Fruit fly (Drosophila melanogaster) whole organism, embryonic: ENCODE measurements around the gene Vps39.

ENCODE experiments used
- ATbp ChIP-seq: fragments of 200-800 bp; sonication (Bioruptor generic); optimal IDR thresholded peaks from 2 replicates; lab custom pipeline; 2017; ENCODE audit warnings: missing biosample characterization, mild to moderate bottlenecking, missing genetic modification characterization, missing genetic modification reagents
- Abd-B ChIP-seq: fragments of 200-800 bp; sonication (Bioruptor generic); optimal IDR thresholded peaks from 2 replicates; lab custom pipeline; 2018; ENCODE audit warnings: missing biosample characterization, mild to moderate bottlenecking, missing genetic modification characterization, moderate library complexity
- Awh ChIP-seq: fragments of 200-800 bp; sonication (Bioruptor generic); IDR thresholded peaks from 2 replicates; pipeline ENCODE4, ENCODE4 v1.3.6; 2022; ENCODE audit warnings: missing biosample characterization, missing genetic modification characterization
- C15 ChIP-seq: fragments of 200-800 bp; sonication (Bioruptor generic); IDR thresholded peaks from 3 replicates; pipeline ENCODE4 v1.3.6; 2022; ENCODE audit warnings: missing biosample characterization, missing genetic modification characterization
- CG10462 ChIP-seq: fragments of 200-800 bp; sonication (Bioruptor generic); optimal IDR thresholded peaks from 2 replicates; lab custom pipeline; 2016; ENCODE audit warnings: missing biosample characterization, missing genetic modification characterization
- CG11398 ChIP-seq: fragments of 200-800 bp; sonication (Bioruptor generic); optimal IDR thresholded peaks from 2 replicates; lab custom pipeline; 2016; ENCODE audit warnings: missing biosample characterization, missing genetic modification characterization
- CG12236 ChIP-seq: fragments of 200-800 bp; sonication (Bioruptor generic); optimal IDR thresholded peaks from 2 replicates; lab custom pipeline; 2016; ENCODE audit warnings: missing biosample characterization, missing genetic modification characterization
- CG12299 ChIP-seq: fragments of 200-800 bp; sonication (Bioruptor generic); optimal IDR thresholded peaks from 2 replicates; lab custom pipeline; 2018; ENCODE audit warnings: missing biosample characterization, mild to moderate bottlenecking, missing genetic modification characterization
- CG13296 ChIP-seq: fragments of 200-800 bp; sonication (Bioruptor generic); optimal IDR thresholded peaks from 3 replicates; lab custom pipeline; 2018; ENCODE audit warnings: missing biosample characterization, mild to moderate bottlenecking, missing genetic modification characterization
- CG13894 ChIP-seq: fragments of 200-800 bp; sonication (Bioruptor generic); optimal IDR thresholded peaks from 3 replicates; lab custom pipeline; 2018; ENCODE audit warnings: missing biosample characterization, mild to moderate bottlenecking, missing genetic modification characterization, moderate library complexity
- CG15011 ChIP-seq: fragments of 200-800 bp; sonication (Bioruptor generic); optimal IDR thresholded peaks from 3 replicates; lab custom pipeline; 2018; ENCODE audit warnings: missing biosample characterization, mild to moderate bottlenecking, missing genetic modification characterization
- CG1529 ChIP-seq: fragments of 200-800 bp; sonication (Bioruptor generic); optimal IDR thresholded peaks from 3 replicates; lab custom pipeline; 2018; ENCODE audit warnings: missing biosample characterization, missing genetic modification characterization
- CG15601 ChIP-seq: fragments of 200-800 bp; sonication (Bioruptor generic); optimal IDR thresholded peaks from 3 replicates; lab custom pipeline; 2019; ENCODE audit warnings: missing biosample characterization, mild to moderate bottlenecking, missing genetic modification characterization, moderate library complexity
- CG16815 ChIP-seq: fragments of 200-800 bp; sonication (Bioruptor generic); optimal IDR thresholded peaks from 3 replicates; lab custom pipeline; 2017; ENCODE audit warnings: missing biosample characterization, mild to moderate bottlenecking, missing genetic modification characterization
- CG17361 ChIP-seq: fragments of 200-800 bp; sonication (Bioruptor generic); IDR thresholded peaks from 3 replicates; pipeline ENCODE4 v1.3.6; 2022; ENCODE audit warnings: missing biosample characterization, missing genetic modification characterization
- CG17385 ChIP-seq: fragments of 200-800 bp; sonication (Bioruptor generic); optimal IDR thresholded peaks from 3 replicates; lab custom pipeline; 2018; ENCODE audit warnings: missing biosample characterization, mild to moderate bottlenecking, missing genetic modification characterization
- CG17802 ChIP-seq: fragments of 200-800 bp; sonication (Bioruptor generic); optimal IDR thresholded peaks from 2 replicates; lab custom pipeline; 2018; ENCODE audit warnings: missing biosample characterization, mild to moderate bottlenecking, missing genetic modification characterization, moderate library complexity
- CG18476 ChIP-seq: fragments of 200-800 bp; sonication (Bioruptor generic); optimal IDR thresholded peaks from 2 replicates; lab custom pipeline; 2016; ENCODE audit warnings: missing biosample characterization, mild to moderate bottlenecking, missing genetic modification characterization
- CG2199 ChIP-seq: fragments of 200-800 bp; sonication (Bioruptor generic); IDR thresholded peaks from 3 replicates; pipeline ENCODE4 v1.3.6; 2022; ENCODE audit warnings: missing biosample characterization, missing genetic modification characterization
- CG3163 ChIP-seq: fragments of 200-800 bp; sonication (Bioruptor generic); optimal IDR thresholded peaks from 3 replicates; lab custom pipeline; 2016; ENCODE audit warnings: missing biosample characterization, missing genetic modification characterization
- CG32772 ChIP-seq: fragments of 200-800 bp; sonication (Bioruptor generic); IDR thresholded peaks from 2 replicates; pipeline ENCODE4 v1.3.6; 2022; ENCODE audit warnings: missing biosample characterization, missing genetic modification characterization
- CG34376 ChIP-seq: fragments of 200-800 bp; sonication (Bioruptor generic); optimal IDR thresholded peaks from 2 replicates; lab custom pipeline; 2018; ENCODE audit warnings: missing biosample characterization, mild to moderate bottlenecking, missing genetic modification characterization
- CG6765 ChIP-seq: fragments of 200-800 bp; sonication (Bioruptor generic); optimal IDR thresholded peaks from 3 replicates; lab custom pipeline; 2017; ENCODE audit warnings: missing biosample characterization, mild to moderate bottlenecking, missing genetic modification characterization
- CG6791 ChIP-seq: fragments of 200-800 bp; sonication (Bioruptor generic); IDR thresholded peaks from 3 replicates; pipeline ENCODE4 v1.3.6; 2022; ENCODE audit warnings: missing biosample characterization, missing genetic modification characterization; ENCODE audit not compliant: partially characterized antibody
- Fer3 ChIP-seq: fragments of 200-800 bp; sonication (Bioruptor generic); optimal IDR thresholded peaks from 2 replicates; lab custom pipeline; 2018; ENCODE audit warnings: missing biosample characterization, mild to moderate bottlenecking, missing genetic modification characterization, moderate library complexity
- Jarid2 ChIP-seq: fragments of 200-800 bp; sonication (Bioruptor generic); optimal IDR thresholded peaks from 3 replicates; lab custom pipeline; 2017; ENCODE audit warnings: mild to moderate bottlenecking, missing biosample characterization, missing genetic modification reagents, missing genetic modification characterization
- Mad ChIP-seq: fragments of 200-800 bp; sonication (Bioruptor generic); optimal IDR thresholded peaks from 2 replicates; lab custom pipeline; 2016; ENCODE audit warnings: missing biosample characterization, missing genetic modification characterization
- Max ChIP-seq: fragments of 200-800 bp; sonication (Bioruptor generic); optimal IDR thresholded peaks from 2 replicates; lab custom pipeline; 2016; ENCODE audit warnings: missing biosample characterization, mild to moderate bottlenecking, missing genetic modification characterization
- NK7.1 ChIP-seq: fragments of 200-800 bp; sonication (Bioruptor generic); optimal IDR thresholded peaks from 3 replicates; lab custom pipeline; 2016; ENCODE audit warnings: missing biosample characterization, missing genetic modification characterization
- Nf-YB ChIP-seq: fragments of 200-800 bp; sonication (Bioruptor generic); optimal IDR thresholded peaks from 3 replicates; lab custom pipeline; 2019; ENCODE audit warnings: missing biosample characterization, mild to moderate bottlenecking, missing genetic modification characterization, moderate library complexity
- Sin3A ChIP-seq: fragments of >200 bp; optimal IDR thresholded peaks from 2 replicates; lab custom pipeline; 2018
- al ChIP-seq: fragments of 200-800 bp; sonication (Bioruptor generic); IDR thresholded peaks from 2 replicates; pipeline ENCODE4 v1.3.6; 2022; ENCODE audit warnings: missing biosample characterization, missing genetic modification characterization
- bcd ChIP-seq: fragments of 200-800 bp; sonication (Bioruptor generic); optimal IDR thresholded peaks from 2 replicates; lab custom pipeline; 2017; ENCODE audit warnings: missing biosample characterization, mild to moderate bottlenecking, missing genetic modification characterization
- caup ChIP-seq: fragments of 200-800 bp; sonication (Bioruptor generic); optimal IDR thresholded peaks from 3 replicates; lab custom pipeline; 2017; ENCODE audit warnings: missing biosample characterization, mild to moderate bottlenecking, missing genetic modification characterization, moderate library complexity; ENCODE audit not compliant: severe bottlenecking
- chinmo ChIP-seq: fragments of 200-800 bp; sonication (Bioruptor generic); IDR thresholded peaks from 4 replicates; pipeline ENCODE4 v1.3.6; 2022; ENCODE audit warnings: missing biosample characterization, missing genetic modification characterization; ENCODE audit not compliant: partially characterized antibody
- dmrt11E ChIP-seq: fragments of 200-800 bp; sonication (Bioruptor generic); optimal IDR thresholded peaks from 3 replicates; lab custom pipeline; 2018; ENCODE audit warnings: missing biosample characterization, mild to moderate bottlenecking, missing genetic modification characterization, moderate library complexity
- dmrt99B ChIP-seq: fragments of 200-800 bp; sonication (Bioruptor generic); optimal IDR thresholded peaks from 2 replicates; lab custom pipeline; 2018; ENCODE audit warnings: missing biosample characterization, mild to moderate bottlenecking, missing genetic modification characterization, moderate library complexity
- ems ChIP-seq: fragments of 200-800 bp; sonication (Bioruptor generic); optimal IDR thresholded peaks from 3 replicates; lab custom pipeline; 2016; ENCODE audit warnings: missing biosample characterization, missing genetic modification characterization
- grau ChIP-seq: fragments of 200-800 bp; optimal IDR thresholded peaks from 3 replicates; lab custom pipeline; 2019; ENCODE audit warnings: missing biosample characterization, mild to moderate bottlenecking, missing genetic modification characterization, moderate library complexity
- jigr1 ChIP-seq: fragments of 200-800 bp; sonication (Bioruptor generic); IDR thresholded peaks from 3 replicates; pipeline ENCODE4 v1.3.6; 2022; ENCODE audit warnings: missing biosample characterization, missing genetic modification characterization
- jing ChIP-seq: fragments of 200-800 bp; sonication (Bioruptor generic); optimal IDR thresholded peaks from 2 replicates; lab custom pipeline; 2018; ENCODE audit warnings: missing biosample characterization, mild to moderate bottlenecking, missing genetic modification characterization
- kay ChIP-seq: fragments of 200-800 bp; sonication (Bioruptor generic); optimal IDR thresholded peaks from 2 replicates; lab custom pipeline; 2016; ENCODE audit warnings: missing biosample characterization, missing genetic modification characterization
- lbe ChIP-seq: fragments of 200-800 bp; sonication (Bioruptor generic); optimal IDR thresholded peaks from 2 replicates; lab custom pipeline; 2016; ENCODE audit warnings: missing biosample characterization, mild to moderate bottlenecking, missing genetic modification characterization
- p53 ChIP-seq: fragments of 200-800 bp; sonication (Bioruptor generic); optimal IDR thresholded peaks from 2 replicates; lab custom pipeline; 2016; ENCODE audit warnings: missing biosample characterization, missing genetic modification characterization
- pnt ChIP-seq: fragments of 200-800 bp; sonication (Bioruptor generic); optimal IDR thresholded peaks from 3 replicates; lab custom pipeline; 2016; ENCODE audit warnings: missing biosample characterization, missing genetic modification characterization
- sc ChIP-seq, 3 experiments: fragments of >200 bp in 2 of 3; fragments of 200-800 bp in 1 of 3; sonication (Bioruptor generic) in 1 of 3; optimal IDR thresholded peaks; 2 replicates in 2 of 3; 3 replicates in 1 of 3; lab custom pipeline; 2017; ENCODE audit warnings: mild to moderate bottlenecking in 1 of 3, missing biosample characterization in 1 of 3, missing genetic modification characterization in 1 of 3, missing genetic modification reagents in 1 of 3
- sens ChIP-seq: fragments of 200-800 bp; sonication (Bioruptor generic); peaks from one replicate; lab custom pipeline; 2016; ENCODE audit warnings: missing biosample characterization, missing genetic modification characterization
- trh ChIP-seq: fragments of 200-800 bp; sonication (Bioruptor generic); optimal IDR thresholded peaks from 2 replicates; lab custom pipeline; 2016; ENCODE audit warnings: missing biosample characterization, missing genetic modification characterization
- unc-4 ChIP-seq: fragments of 200-800 bp; sonication (Bioruptor generic); IDR thresholded peaks from 2 replicates; pipeline ENCODE4 v1.3.6; 2022; ENCODE audit warnings: missing biosample characterization, missing genetic modification characterization; ENCODE audit not compliant: partially characterized antibody

Gene Vps39

DNA sequence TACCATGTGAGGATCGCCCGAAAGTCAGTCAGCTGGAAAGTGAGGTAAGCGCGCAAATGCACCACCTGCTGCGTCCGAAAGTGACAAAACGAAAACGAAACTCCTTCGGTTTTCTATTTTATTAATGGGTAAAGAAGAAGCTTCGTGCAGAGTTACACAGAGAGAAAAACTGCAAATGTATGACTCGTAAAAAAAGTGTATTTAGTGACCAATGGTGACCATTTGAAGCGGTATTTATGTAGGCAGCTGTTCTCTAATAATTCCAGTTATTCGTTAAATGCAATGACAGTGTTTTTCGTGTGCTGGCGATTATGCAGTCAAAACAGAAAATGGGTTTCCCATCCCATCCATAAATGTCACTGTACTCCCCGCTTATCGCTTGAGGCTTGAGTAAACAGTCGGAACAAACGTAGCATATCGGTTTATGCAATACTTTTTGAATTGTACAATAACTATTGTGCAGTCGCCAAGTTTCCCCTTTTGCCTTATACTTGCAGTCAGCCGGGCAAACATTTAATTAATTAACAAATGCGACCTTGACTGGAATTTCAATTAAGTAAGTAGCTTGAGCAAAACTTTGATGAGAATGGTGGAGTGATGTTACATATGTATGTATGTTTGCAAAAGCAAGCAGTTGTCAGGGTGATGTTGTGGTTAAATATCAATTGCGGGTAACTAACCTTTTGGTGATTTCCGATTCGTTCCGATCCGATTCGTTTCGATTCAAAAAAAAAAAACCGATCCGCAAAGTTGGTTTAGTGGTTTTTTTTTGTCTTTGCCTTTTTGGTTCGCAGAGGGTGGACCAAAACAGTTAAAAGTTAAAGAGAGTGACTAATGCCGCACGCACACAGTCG, 23.4 kb upstream of the Vps39 start (continued):
- TF ChIP-seq CG15601 (tag; lab: Kevin White, UChicago) (no peak), CG32772 (no peak), dmrt11E (tag; lab: Kevin White, UChicago) (no peak), jing (GFP tag; lab: Kevin White, UChicago) (no peak), grau (peak; percentile 19), lbe (GFP tag; lab: Kevin White, UChicago) (no peak), p53 (GFP tag; lab: Kevin White, UChicago) (no peak), CG12299 (no peak), bcd (GFP tag; lab: Kevin White, UChicago) (no peak), C15 (no peak), CG2199 (GFP tag; lab: Robert Waterston, UW) (no peak), CG16815 (GFP tag; lab: Kevin White, UChicago) (no peak), dmrt99B (peak; percentile 17), CG10462 (no peak), al (GFP tag; lab: Robert Waterston, UW) (no peak), CG1529 (no peak), CG3163 (GFP tag; lab: Kevin White, UChicago) (no peak), Abd-B (GFP tag; lab: Kevin White, UChicago) (no peak), CG17385 (GFP tag; lab: Kevin White, UChicago) (peak; percentile 37), CG12236 (GFP tag; lab: Kevin White, UChicago) (no peak), sc (optimal IDR thresholded peaks at IDR 0.05; lab: Kevin White, UChicago) (no peak), sc (GFP tag; optimal IDR thresholded peaks at IDR 0.05; lab: Kevin White, UChicago) (no peak), ems (no peak), CG6791 (no peak), CG34376 (GFP tag; lab: Kevin White, UChicago) (no peak), Jarid2 (GFP tag; lab: Kevin White, UChicago) (no peak), CG15011 (GFP tag; lab: Kevin White, UChicago) (no peak), jigr1 (GFP tag; lab: Robert Waterston, UW) (no peak), CG11398 (peak; percentile 7), CG17361 (GFP tag; lab: Robert Waterston, UW) (0 out of 3 replicates have a peak, but pooled peaks have one; percentile 16), NK7.1 (GFP tag; lab: Kevin White, UChicago) (no peak), Awh (GFP tag; lab: Robert Waterston, UW) (no peak), caup (GFP tag; lab: Kevin White, UChicago) (no peak), CG13894 (no peak), Max (GFP tag; lab: Kevin White, UChicago) (no peak), unc-4 (no peak), Mad (GFP tag; lab: Kevin White, UChicago) (no peak), Nf-YB (GFP tag; lab: Kevin White, UChicago) (no peak), kay (GFP tag; lab: Kevin White, UChicago) (no peak), CG18476 (GFP tag; lab: Kevin White, UChicago) (no peak), sens (GFP tag; lab: Kevin White, UChicago) (peak; percentile 91), CG13296 (GFP tag; lab: Kevin White, UChicago) (no peak), CG17802 (no peak), chinmo (GFP tag; lab: Robert Waterston, UW) (0 out of 4 replicates have a peak, but pooled peaks have one; percentile 5), pnt (GFP tag; lab: Kevin White, UChicago) (no peak), Sin3A (lab: Kevin White, UChicago) (no peak), trh (GFP tag; lab: Kevin White, UChicago) (no peak), CG6765 (GFP tag; lab: Kevin White, UChicago) (no peak), Fer3 (tag; lab: Kevin White, UChicago) (no peak), ATbp (GFP tag; lab: Kevin White, UChicago) (peak; percentile 13)
